Worm (Caenorhabditis elegans): Measurements from ENCODE around the gene H40L08.9.

H40L08.9 gene

DNA sequence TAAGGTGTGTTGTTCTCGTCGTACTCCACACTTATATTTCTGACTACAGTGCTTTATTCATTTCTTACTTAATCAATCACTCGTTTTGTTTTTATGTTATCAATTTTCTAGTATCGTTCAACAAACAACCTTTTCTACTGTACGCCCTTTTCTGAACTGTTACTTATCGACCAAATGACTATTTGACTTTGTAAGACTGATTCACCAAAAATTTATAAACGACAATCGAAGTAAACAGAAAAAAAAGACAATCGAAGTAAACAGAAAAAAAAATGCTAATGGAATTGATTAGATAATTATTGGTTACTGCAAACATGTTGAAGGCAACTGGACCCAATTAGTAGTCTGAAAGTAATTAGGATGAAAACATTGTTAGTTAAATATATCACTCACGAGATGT is 26.3 kb downstream of the H40L08.9 start:
- TF ChIP-seq attf-3 (GFP tag; conservative IDR thresholded peaks at IDR 0.05): no peak
- no peak for TF ChIP-seq K12H6.12 (tag; optimal IDR thresholded peaks at IDR 0.05)
- no peak for TF ChIP-seq K11D2.4 (GFP tag; IDR thresholded peaks at IDR 0.05)
- no peak for TF ChIP-seq F33H1.4 (GFP tag; IDR thresholded peaks at IDR 0.05)
- TF ChIP-seq tbp1 (GFP tag; optimal IDR thresholded peaks at IDR 0.05): no peak
- no peak for TF ChIP-seq nfya-2 (GFP tag; IDR thresholded peaks at IDR 0.05)
- TF ChIP-seq nhr-179 (tag; optimal IDR thresholded peaks at IDR 0.05): no peak
- no peak for TF ChIP-seq ztf-25 (GFP tag; IDR thresholded peaks at IDR 0.05)
- no peak for TF ChIP-seq ets-4 (GFP tag; optimal IDR thresholded peaks at IDR 0.05)
- TF ChIP-seq lin-35 (GFP tag; optimal IDR thresholded peaks at IDR 0.05): no peak

DNA sequence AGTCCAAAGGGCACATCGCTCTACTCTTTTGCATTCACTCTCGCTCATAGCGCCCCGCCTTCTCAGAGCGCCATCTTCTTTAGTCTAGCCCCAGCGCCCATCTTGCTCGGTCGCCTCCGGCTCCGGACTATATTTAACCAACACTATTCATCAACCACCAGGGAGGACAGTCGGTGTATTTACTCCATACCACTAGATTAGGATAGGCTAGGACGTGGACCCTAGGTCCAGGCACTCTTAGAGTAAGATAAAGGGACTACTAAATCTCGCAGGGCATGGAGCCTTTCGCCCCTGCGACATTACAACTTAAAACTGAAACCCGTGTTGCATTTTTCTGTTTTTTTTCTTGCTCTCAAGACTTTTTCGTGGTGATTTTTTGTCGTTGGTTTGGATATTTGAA is 28.7 kb downstream of the H40L08.9 start:
- no peak for TF ChIP-seq F39B2.1 (GFP tag; IDR thresholded peaks at IDR 0.05)
- no peak for TF ChIP-seq hsf-1 (GFP tag; IDR thresholded peaks at IDR 0.05)
- TF ChIP-seq K11D2.4 (GFP tag; IDR thresholded peaks at IDR 0.05): no peak
- no peak for TF ChIP-seq F49E8.2 (tag; optimal IDR thresholded peaks at IDR 0.05; ENCODE audit: insufficient read depth)
- TF ChIP-seq F23B12.7 (tag; optimal IDR thresholded peaks at IDR 0.05; ENCODE audit: insufficient read depth): no peak

DNA sequence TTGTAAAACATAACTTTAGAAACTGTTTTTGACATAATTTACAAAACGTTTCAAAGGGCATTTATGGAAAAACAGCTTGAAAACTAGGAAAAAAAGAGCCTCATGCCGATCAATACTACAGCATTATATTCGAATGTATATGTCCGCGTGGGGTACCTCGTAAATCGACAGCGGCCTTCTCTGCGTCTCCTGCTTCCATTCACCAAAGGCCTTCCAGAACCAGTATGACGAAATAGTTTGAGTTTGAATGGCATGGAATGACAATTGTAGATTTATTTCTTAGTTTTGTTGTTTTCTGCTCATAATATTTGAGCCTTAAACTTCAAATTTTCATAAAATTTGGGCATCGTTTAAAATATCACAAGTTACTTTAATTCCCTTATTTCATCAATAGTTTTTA is 30.9 kb downstream of the H40L08.9 start:
- TF ChIP-seq cebp-2 (GFP tag; IDR thresholded peaks at IDR 0.05) (no peak), hmg-20 (GFP tag; IDR thresholded peaks at IDR 0.05) (no peak), cebp-1 (GFP tag; IDR thresholded peaks at IDR 0.05) (peak; percentile 48; the same call in 1 of the 2 replicates), cebp-1 (tag; optimal IDR thresholded peaks at IDR 0.05) (peak; percentile 88), K11D2.4 (GFP tag; IDR thresholded peaks at IDR 0.05) (no peak)

DNA sequence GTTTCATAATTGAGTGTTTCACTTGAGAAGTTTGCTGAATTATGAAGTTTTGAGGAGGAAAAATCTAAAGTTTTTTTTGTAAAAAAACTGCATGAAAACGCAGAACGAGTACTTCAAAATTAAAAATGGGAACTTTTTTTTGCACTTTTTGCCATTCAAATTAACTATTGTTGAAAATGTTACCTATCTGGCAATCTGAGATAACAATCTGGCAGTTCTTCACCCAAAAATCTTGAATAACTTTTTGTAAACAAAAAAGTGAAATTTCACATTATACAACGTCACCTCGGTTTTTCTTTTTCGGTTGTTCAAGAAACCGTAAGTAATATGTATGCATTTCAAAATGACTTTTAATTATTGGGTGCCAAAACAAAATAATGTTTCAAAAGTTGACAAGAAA is 33.7 kb downstream of the H40L08.9 start:
- TF ChIP-seq lin-26 (GFP tag; IDR thresholded peaks at IDR 0.05): no peak
- peak; percentile 21 for TF ChIP-seq ceh-27 (GFP tag; optimal IDR thresholded peaks at IDR 0.05)

DNA sequence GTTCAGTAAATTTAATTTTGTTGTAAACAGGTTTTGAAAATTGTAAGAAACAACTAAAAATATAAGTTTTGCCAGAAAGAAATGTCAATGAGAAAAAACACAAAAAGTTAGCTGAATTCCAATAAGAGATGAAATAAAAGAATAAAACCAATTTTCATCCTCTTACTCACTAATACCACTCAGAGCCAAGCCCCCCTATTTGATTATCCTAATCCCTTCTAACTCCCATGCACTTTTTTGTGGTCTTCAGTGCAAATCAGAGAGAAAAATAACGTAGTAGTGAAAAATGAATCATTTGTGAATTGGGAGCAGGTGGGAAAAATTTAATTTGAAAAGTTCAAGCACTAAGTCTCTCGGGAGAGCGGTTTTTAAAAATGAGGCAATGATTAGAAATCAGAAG is 34.9 kb downstream of the H40L08.9 start:
- TF ChIP-seq ZK185.1 (tag; optimal IDR thresholded peaks at IDR 0.05; ENCODE audit: poor library complexity, severe bottlenecking): no peak
- no peak for TF ChIP-seq madf-6 (GFP tag; IDR thresholded peaks at IDR 0.05)
- no peak for TF ChIP-seq hmg-20 (GFP tag; IDR thresholded peaks at IDR 0.05)
- TF ChIP-seq lir-1 (GFP tag; conservative IDR thresholded peaks at IDR 0.05): no peak
- TF ChIP-seq ceh-100 (GFP tag; IDR thresholded peaks at IDR 0.05): no peak
- no peak for TF ChIP-seq madf-10 (tag; optimal IDR thresholded peaks at IDR 0.05)
- TF ChIP-seq nhr-90 (tag; optimal IDR thresholded peaks at IDR 0.05): no peak
- TF ChIP-seq akir-1 (GFP tag; optimal IDR thresholded peaks at IDR 0.05): no peak
- no peak for TF ChIP-seq ztf-18 (tag; optimal IDR thresholded peaks at IDR 0.05)
- TF ChIP-seq lsl-1 (GFP tag; optimal IDR thresholded peaks at IDR 0.05): no peak
- TF ChIP-seq hlh-12 (tag; optimal IDR thresholded peaks at IDR 0.05): no peak
- no peak for TF ChIP-seq bed-2 (GFP tag; IDR thresholded peaks at IDR 0.05)
- no peak for TF ChIP-seq lsy-27 (tag; optimal IDR thresholded peaks at IDR 0.05; ENCODE audit: borderline replicate concordance, insufficient read depth)

Measured in whole organism, young adult.